Fruit fly (Drosophila melanogaster): ENCODE measurements around the gene CG11755.

Gene CG11755

DNA sequence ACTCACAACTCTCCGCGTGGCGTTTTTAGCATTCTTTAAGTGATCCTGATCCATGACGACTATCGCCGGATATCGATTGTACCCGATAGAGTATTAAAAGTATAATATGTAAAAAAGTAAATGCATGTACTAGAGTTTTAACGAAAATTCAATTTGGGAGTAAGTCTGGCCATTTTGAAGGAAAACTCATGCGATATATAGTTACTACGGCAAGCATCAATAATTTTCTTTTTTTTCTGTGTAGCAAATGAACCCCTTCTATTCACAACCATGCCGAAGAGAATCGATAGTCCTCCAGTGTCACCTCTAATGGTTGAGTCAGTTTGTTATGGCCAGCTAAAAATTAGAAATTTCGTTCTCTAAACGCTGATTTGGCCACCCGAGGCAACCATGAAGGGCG, 24.0 kb upstream of the CG11755 start, which contains the start of the genes Sys1 and Dhod (continued):
- no peak for TF ChIP-seq abd-A (tag; optimal IDR thresholded peaks at IDR 0.05)
- TF ChIP-seq CG11696 (GFP tag; IDR thresholded peaks at IDR 0.05) = no peak
- peak; percentile 60 for TF ChIP-seq CG17829 (tag; optimal IDR thresholded peaks at IDR 0.05)
- peak; percentile 72 for TF ChIP-seq sd (tag; optimal IDR thresholded peaks at IDR 0.05)
- TF ChIP-seq jumu (GFP tag; optimal IDR thresholded peaks at IDR 0.05) = peak; percentile 77
- peak; percentile 51 for TF ChIP-seq Chrac-16 (GFP tag; optimal IDR thresholded peaks at IDR 0.05)
- peak; percentile 87 for TF ChIP-seq unc-4 (GFP tag; IDR thresholded peaks at IDR 0.05; ENCODE audit: partially characterized antibody)
- TF ChIP-seq nerfin-1 (tag; optimal IDR thresholded peaks at IDR 0.05) = peak; percentile 34
- TF ChIP-seq Sox100B (GFP tag; optimal IDR thresholded peaks at IDR 0.05) = peak; percentile 4
- no peak for TF ChIP-seq fd64A (GFP tag; optimal IDR thresholded peaks at IDR 0.05)
- peak; percentile 51 for TF ChIP-seq CG8388 (GFP tag; optimal IDR thresholded peaks at IDR 0.05)
- TF ChIP-seq CG16813 (GFP tag; IDR thresholded peaks at IDR 0.05; ENCODE audit: partially characterized antibody) = peak; percentile 84
- TF ChIP-seq CG8478 (optimal IDR thresholded peaks at IDR 0.05) = no peak
- TF ChIP-seq CG14710 (tag; optimal IDR thresholded peaks at IDR 0.05) = peak; percentile 73
- TF ChIP-seq CG34224 (GFP tag; IDR thresholded peaks at IDR 0.05; ENCODE audit: partially characterized antibody) = peak; percentile 94
- TF ChIP-seq ttk (GFP tag; IDR thresholded peaks at IDR 0.05) = no peak
- TF ChIP-seq CG31365 (tag; optimal IDR thresholded peaks at IDR 0.05) = no peak
- TF ChIP-seq sima (GFP tag; optimal IDR thresholded peaks at IDR 0.05) = no peak
- no peak for TF ChIP-seq Oaz (GFP tag; IDR thresholded peaks at IDR 0.05)
- TF ChIP-seq dmrt11E (tag; optimal IDR thresholded peaks at IDR 0.05) = peak; percentile 51
- TF ChIP-seq ewg (GFP tag; optimal IDR thresholded peaks at IDR 0.05) = peak; percentile 21
- TF ChIP-seq gfzf (GFP tag; optimal IDR thresholded peaks at IDR 0.05) = peak; percentile 16
- TF ChIP-seq Hand (GFP tag; optimal IDR thresholded peaks at IDR 0.05) = no peak
- TF ChIP-seq grn (GFP tag; optimal IDR thresholded peaks at IDR 0.05) = no peak
- TF ChIP-seq CG4282 (GFP tag; optimal IDR thresholded peaks at IDR 0.05) = no peak
- peak; percentile 45; the same call in 1 of the 2 replicates for TF ChIP-seq CG31441 (GFP tag; IDR thresholded peaks at IDR 0.05)
- peak; percentile 74 for TF ChIP-seq phol (tag; optimal IDR thresholded peaks at IDR 0.05)
- no peak for TF ChIP-seq CG17612 (GFP tag; IDR thresholded peaks at IDR 0.05)
- peak; percentile 47 for TF ChIP-seq CG14667 (GFP tag; IDR thresholded peaks at IDR 0.05)
- TF ChIP-seq CG6272 (GFP tag; IDR thresholded peaks at IDR 0.05) = peak; percentile 75
- peak; percentile 64 for TF ChIP-seq CG15269 (tag; optimal IDR thresholded peaks at IDR 0.05)
- peak; percentile 27 for TF ChIP-seq odd (GFP tag; optimal IDR thresholded peaks at IDR 0.05)
- no peak for TF ChIP-seq ara (GFP tag; IDR thresholded peaks at IDR 0.05)
- peak; percentile 63 for TF ChIP-seq tin (GFP tag; optimal IDR thresholded peaks at IDR 0.05)
- no peak for TF ChIP-seq dimm (GFP tag; IDR thresholded peaks at IDR 0.05)
- TF ChIP-seq ssp (GFP tag; IDR thresholded peaks at IDR 0.05) = peak; percentile 58
- TF ChIP-seq CG11093 (GFP tag; IDR thresholded peaks at IDR 0.05) = 0 out of 3 replicates have a peak, but pooled peaks have one; percentile 40
- peak; percentile 36; the same call in 1 of the 2 replicates for TF ChIP-seq sens-2 (GFP tag; IDR thresholded peaks at IDR 0.05)
- no peak for TF ChIP-seq pros (GFP tag; optimal IDR thresholded peaks at IDR 0.05)
- TF ChIP-seq NC2β (GFP tag; optimal IDR thresholded peaks at IDR 0.05) = peak; percentile 72
- no peak for TF ChIP-seq Nf-YB (GFP tag; optimal IDR thresholded peaks at IDR 0.05)
- peak; percentile 60 for TF ChIP-seq Hmr (GFP tag; optimal IDR thresholded peaks at IDR 0.05)
- peak; percentile 29 to 57 for TF ChIP-seq chif (GFP tag; optimal IDR thresholded peaks at IDR 0.05)
- TF ChIP-seq Dll (GFP tag; IDR thresholded peaks at IDR 0.05; ENCODE audit: partially characterized antibody) = peak; percentile 93
- TF ChIP-seq az2 (GFP tag; optimal IDR thresholded peaks at IDR 0.05) = peak; percentile 53
- peak; percentile 76 for TF ChIP-seq tgo (GFP tag; IDR thresholded peaks at IDR 0.05)
- TF ChIP-seq twi (tag; optimal IDR thresholded peaks at IDR 0.05) = peak; percentile 19
- TF ChIP-seq CG7839 (tag; optimal IDR thresholded peaks at IDR 0.05) = peak; percentile 59
- no peak for TF ChIP-seq ham (GFP tag; IDR thresholded peaks at IDR 0.05)
- TF ChIP-seq kni (GFP tag; optimal IDR thresholded peaks at IDR 0.05) = no peak
- peak; percentile 76 for TF ChIP-seq CG13775 (GFP tag; optimal IDR thresholded peaks at IDR 0.05)

All from whole organism, embryonic.